Fruit fly (Drosophila melanogaster) whole organism, wandering third instar larva: Measurements from ENCODE around the gene ergic53.

Experiments used
- Abd-B ChIP-seq: fragments of >200 bp; optimal IDR thresholded peaks from 2 replicates; lab custom pipeline; 2017; ENCODE audit warnings: missing biosample characterization, missing genetic modification characterization
- CG32264 ChIP-seq: fragments of 200-800 bp; sonication (Bioruptor generic); optimal IDR thresholded peaks from 2 replicates; lab custom pipeline; 2016; ENCODE audit warnings: missing biosample characterization, missing genetic modification characterization
- CG9705 ChIP-seq: fragments of 200-800 bp; sonication (Bioruptor generic); optimal IDR thresholded peaks from 2 replicates; lab custom pipeline; 2018; ENCODE audit warnings: missing biosample characterization, mild to moderate bottlenecking, missing genetic modification characterization
- CrebA ChIP-seq: fragments of 200-800 bp; sonication (Bioruptor generic); optimal IDR thresholded peaks from 2 replicates; lab custom pipeline; 2016; ENCODE audit warnings: missing biosample characterization, mild to moderate bottlenecking, missing genetic modification characterization, borderline replicate concordance
- Dfd ChIP-seq: fragments of >200 bp; optimal IDR thresholded peaks from 2 replicates; lab custom pipeline; 2017; ENCODE audit warnings: missing biosample characterization, missing genetic modification characterization
- Dif ChIP-seq: fragments of 200-275, 200-300 bp; sonication (Bioruptor generic); optimal IDR thresholded peaks from 2 replicates; lab custom pipeline; 2018; ENCODE audit warnings: missing biosample characterization, missing genetic modification characterization; ENCODE audit not compliant: partially characterized antibody
- HLH106 ChIP-seq: fragments of 200-800 bp; optimal IDR thresholded peaks from 3 replicates; lab custom pipeline; 2019; ENCODE audit warnings: missing biosample characterization, mild to moderate bottlenecking, missing genetic modification characterization, moderate library complexity
- Hnf4 ChIP-seq: fragments of 200-800 bp; sonication (Bioruptor generic); optimal IDR thresholded peaks from 2 replicates; lab custom pipeline; 2016; ENCODE audit warnings: missing biosample characterization, mild to moderate bottlenecking, missing genetic modification characterization
- Hr78 ChIP-seq: fragments of >200 bp; optimal IDR thresholded peaks from 2 replicates; lab custom pipeline; 2017; ENCODE audit warnings: missing biosample characterization, missing genetic modification characterization
- Hr83 ChIP-seq: fragments of 200-300 bp; sonication (Bioruptor generic); optimal IDR thresholded peaks from 2 replicates; lab custom pipeline; 2016; ENCODE audit warnings: missing biosample characterization, mild to moderate bottlenecking, missing genetic modification characterization, moderate library complexity; ENCODE audit not compliant: poor library complexity, severe bottlenecking
- Jra ChIP-seq: sonication (Bioruptor generic); optimal IDR thresholded peaks from 2 replicates; lab custom pipeline; 2016; ENCODE audit warnings: missing biosample characterization, missing genetic modification characterization
- Myc ChIP-seq: fragments of >200 bp; optimal IDR thresholded peaks from 2 replicates; lab custom pipeline; 2017
- OdsH ChIP-seq: fragments of 200-800 bp; sonication (Bioruptor generic); optimal IDR thresholded peaks from 2 replicates; lab custom pipeline; 2016; ENCODE audit warnings: missing biosample characterization, mild to moderate bottlenecking, missing genetic modification characterization
- Rel ChIP-seq, 2 experiments: fragments of 200-800 bp; sonication (Bioruptor generic) in 1 of 2; optimal IDR thresholded peaks; 2 replicates in 1 of 2; 3 replicates in 1 of 2; lab custom pipeline; 2016 to 2019; ENCODE audit warnings: mild to moderate bottlenecking in 2 of 2, missing biosample characterization in 2 of 2, missing genetic modification characterization in 2 of 2, moderate library complexity in 1 of 2
- Sp1 ChIP-seq: fragments of 200-800 bp; sonication (Bioruptor generic); optimal IDR thresholded peaks from 3 replicates; lab custom pipeline; 2019; ENCODE audit warnings: missing biosample characterization, mild to moderate bottlenecking, missing genetic modification characterization, moderate library complexity
- Vsx2 ChIP-seq: fragments of 200-300, 225-300 bp; sonication (Bioruptor generic); optimal IDR thresholded peaks from 2 replicates; lab custom pipeline; 2018; ENCODE audit warnings: missing biosample characterization, missing genetic modification characterization; ENCODE audit not compliant: partially characterized antibody
- br ChIP-seq: fragments of 200-800 bp; sonication (Bioruptor generic); optimal IDR thresholded peaks from 2 replicates; lab custom pipeline; 2016; ENCODE audit warnings: missing biosample characterization, missing genetic modification characterization
- brk ChIP-seq: fragments of 200-800 bp; sonication (Bioruptor generic); optimal IDR thresholded peaks from 2 replicates; lab custom pipeline; 2016; ENCODE audit warnings: missing biosample characterization, mild to moderate bottlenecking, missing genetic modification characterization
- dl ChIP-seq, 2 experiments: fragments of 175-275, 200-275 bp in 1 of 2; fragments of 200-275 bp in 1 of 2; sonication (Bioruptor generic); optimal IDR thresholded peaks; lab custom pipeline; 2018; ENCODE audit warnings: mild to moderate bottlenecking in 2 of 2, missing biosample characterization in 2 of 2, missing genetic modification characterization in 2 of 2, moderate library complexity in 2 of 2; ENCODE audit not compliant: partially characterized antibody in 2 of 2, insufficient read depth in 1 of 2
- dmrt93B ChIP-seq: fragments of 200-800 bp; sonication (Bioruptor generic); optimal IDR thresholded peaks from 2 replicates; lab custom pipeline; 2018; ENCODE audit warnings: missing biosample characterization, mild to moderate bottlenecking, missing genetic modification characterization
- dsf ChIP-seq: sonication (Bioruptor generic); optimal IDR thresholded peaks from 2 replicates; lab custom pipeline; 2016; ENCODE audit warnings: missing biosample characterization, missing genetic modification characterization, borderline replicate concordance
- ey ChIP-seq: fragments of 200-800 bp; sonication (Bioruptor generic); optimal IDR thresholded peaks from 2 replicates; lab custom pipeline; 2016; ENCODE audit warnings: missing biosample characterization, missing genetic modification characterization
- foxo ChIP-seq, 2 experiments: fragments of 200-800 bp; sonication (Bioruptor generic); optimal IDR thresholded peaks; 2 replicates in 1 of 2; 3 replicates in 1 of 2; lab custom pipeline; 2016 to 2017; ENCODE audit warnings: missing biosample characterization in 2 of 2, missing genetic modification characterization in 2 of 2
- fru ChIP-seq: fragments of 200-800 bp; sonication (Bioruptor generic); optimal IDR thresholded peaks from 3 replicates; lab custom pipeline; 2016; ENCODE audit warnings: missing biosample characterization, mild to moderate bottlenecking, missing genetic modification characterization
- h ChIP-seq: fragments of 200-800 bp; sonication (Bioruptor generic); optimal IDR thresholded peaks from 3 replicates; lab custom pipeline; 2016; ENCODE audit warnings: missing biosample characterization, mild to moderate bottlenecking, missing genetic modification characterization
- jim ChIP-seq: fragments of 175-275, 200-325 bp; sonication (Bioruptor generic); optimal IDR thresholded peaks from 2 replicates; lab custom pipeline; 2016; ENCODE audit warnings: missing biosample characterization, mild to moderate bottlenecking, missing genetic modification characterization
- pan ChIP-seq: fragments of >200 bp; optimal IDR thresholded peaks from 2 replicates; lab custom pipeline; 2017
- psq ChIP-seq: fragments of 200-800 bp; sonication (Bioruptor generic); optimal IDR thresholded peaks from 3 replicates; lab custom pipeline; 2017; ENCODE audit warnings: missing biosample characterization, mild to moderate bottlenecking, missing genetic modification characterization, moderate library complexity
- rgr ChIP-seq: fragments of 200-800 bp; sonication (Bioruptor generic); optimal IDR thresholded peaks from 3 replicates; lab custom pipeline; 2016; ENCODE audit warnings: missing biosample characterization, mild to moderate bottlenecking, missing genetic modification characterization
- sage ChIP-seq: fragments of 200-800 bp; sonication (Bioruptor generic); optimal IDR thresholded peaks from 2 replicates; lab custom pipeline; 2016; ENCODE audit warnings: missing biosample characterization, mild to moderate bottlenecking, missing genetic modification characterization
- sv ChIP-seq: fragments of 200-800 bp; sonication (Bioruptor generic); optimal IDR thresholded peaks from 3 replicates; lab custom pipeline; 2016; ENCODE audit warnings: missing biosample characterization, missing genetic modification characterization
- tai ChIP-seq: sonication (Bioruptor generic); optimal IDR thresholded peaks from 2 replicates; lab custom pipeline; 2016; ENCODE audit warnings: missing biosample characterization, missing genetic modification characterization
- woc ChIP-seq: sonication (Bioruptor generic); optimal IDR thresholded peaks from 2 replicates; lab custom pipeline; 2016; ENCODE audit warnings: missing biosample characterization, mild to moderate bottlenecking, missing genetic modification characterization

ergic53 gene

DNA sequence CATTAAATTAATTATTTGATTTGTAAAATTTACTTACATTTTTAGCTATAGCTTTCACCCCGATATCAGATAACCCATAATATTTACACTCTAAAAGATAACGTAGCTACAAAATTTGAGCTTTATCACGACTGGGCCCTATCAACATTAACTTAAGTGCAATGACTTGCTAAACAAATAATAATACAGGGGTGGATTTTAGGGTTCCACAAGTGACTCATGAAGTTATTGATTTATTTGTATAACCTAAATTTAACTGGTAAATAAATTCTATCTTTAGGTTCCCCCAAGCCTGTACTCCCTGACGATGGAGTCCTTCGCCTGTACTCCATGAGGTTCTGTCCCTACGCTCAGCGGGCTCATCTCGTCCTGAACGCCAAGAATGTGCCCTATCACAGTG is 15.5 kb upstream of the ergic53 start:
- TF ChIP-seq br: peak; percentile 29
- TF ChIP-seq ey (GFP tag; lab: Kevin White, UChicago): peak; percentile 17
- TF ChIP-seq Hr83 (GFP tag; lab: Kevin White, UChicago): peak; percentile 13
- TF ChIP-seq fru (GFP tag; lab: Kevin White, UChicago): peak; percentile 75
- TF ChIP-seq psq: no peak
- no peak for TF ChIP-seq Rel (GFP tag; optimal IDR thresholded peaks at IDR 0.05; lab: Kevin White, UChicago)
- no peak for TF ChIP-seq Rel (tag; optimal IDR thresholded peaks at IDR 0.05; lab: Kevin White, UChicago)
- no peak for TF ChIP-seq dsf (GFP tag; lab: Kevin White, UChicago)
- peak; percentile 4 for TF ChIP-seq Jra (GFP tag; lab: Kevin White, UChicago)
- no peak for TF ChIP-seq Dfd
- peak; percentile 4 for TF ChIP-seq Sp1 (GFP tag; lab: Kevin White, UChicago)
- peak in 1 of 2 experiments; percentile 10 for TF ChIP-seq foxo (GFP tag; optimal IDR thresholded peaks at IDR 0.05; lab: Kevin White, UChicago)
- TF ChIP-seq HLH106 (tag; lab: Kevin White, UChicago): peak; percentile 22
- TF ChIP-seq CrebA (GFP tag; lab: Kevin White, UChicago): no peak
- TF ChIP-seq dmrt93B (GFP tag; lab: Kevin White, UChicago): no peak
- no peak for TF ChIP-seq Abd-B (GFP tag; lab: Kevin White, UChicago)
- TF ChIP-seq rgr: peak; percentile 39
- no peak for TF ChIP-seq pan
- peak; percentile 47 for TF ChIP-seq h (GFP tag; lab: Kevin White, UChicago)

DNA sequence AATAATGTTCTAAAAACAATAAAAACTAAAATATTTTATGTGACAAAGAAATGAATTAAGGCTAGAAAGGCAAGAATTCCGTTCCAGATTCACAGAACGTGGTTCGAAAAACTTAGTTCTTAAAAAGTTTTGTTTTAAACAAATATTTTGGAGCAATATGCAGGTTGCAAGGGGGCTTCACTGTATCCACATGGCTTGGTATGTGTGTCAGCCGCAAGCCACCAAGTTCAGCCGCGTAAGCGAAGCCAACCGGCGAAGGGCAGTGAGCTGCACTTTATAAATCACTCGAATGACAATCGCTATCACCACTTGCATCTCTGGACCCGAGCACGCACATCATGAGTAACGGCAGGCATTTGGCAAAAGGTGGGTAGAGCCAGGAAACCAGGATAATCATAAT is 14.5 kb upstream of the ergic53 start, which contains the start of gene se:
Gene se, plus strand, starts transcription at position 301 of the 400 bp plus-strand sequence.
- TF ChIP-seq tai (GFP tag; lab: Kevin White, UChicago) (no peak), ey (GFP tag; lab: Kevin White, UChicago) (no peak), CG9705 (GFP tag; lab: Kevin White, UChicago) (no peak), Hr83 (GFP tag; lab: Kevin White, UChicago) (no peak), dl (GFP tag; optimal IDR thresholded peaks at IDR 0.05; lab: Kevin White, UChicago; ENCODE audit: insufficient read depth in 1 of 2, partially characterized antibody in 2 of 2) (no peak), Vsx2 (GFP tag; lab: Kevin White, UChicago) (no peak), Hr78 (GFP tag; lab: Kevin White, UChicago) (no peak), brk (no peak), Dfd (no peak), HLH106 (tag; lab: Kevin White, UChicago) (no peak), Dif (GFP tag; lab: Kevin White, UChicago) (no peak), foxo (GFP tag; optimal IDR thresholded peaks at IDR 0.05; lab: Kevin White, UChicago) (no peak), OdsH (no peak), fru (GFP tag; lab: Kevin White, UChicago) (no peak)
- TF ChIP-seq, all 38 proteins: peak for 0

DNA sequence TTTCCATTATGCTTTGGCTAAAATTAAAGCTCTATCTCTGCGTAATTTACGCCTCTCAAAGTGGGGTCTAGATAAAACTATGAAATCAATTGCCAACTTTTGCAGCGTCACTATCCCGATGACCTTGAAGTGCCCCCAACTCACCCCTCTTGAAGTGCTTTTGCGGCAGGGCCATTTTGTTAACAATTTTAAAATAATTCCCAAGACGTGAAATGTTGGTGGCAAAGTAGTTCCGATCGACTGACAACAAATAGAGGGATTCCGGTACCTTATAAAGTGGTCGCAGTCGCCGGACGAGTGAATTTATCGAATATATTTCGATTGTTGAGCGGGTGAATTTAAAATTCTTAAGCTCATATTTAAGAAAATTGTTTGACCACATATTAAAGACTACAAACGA is 11.5 kb upstream of the ergic53 start, which contains the start of gene GstO2:
Gene GstO2, minus strand, starts transcription at position 245 of the 400 bp plus-strand sequence.
- TF ChIP-seq psq (no peak), Rel (GFP tag; optimal IDR thresholded peaks at IDR 0.05; lab: Kevin White, UChicago) (no peak), Rel (tag; optimal IDR thresholded peaks at IDR 0.05; lab: Kevin White, UChicago) (peak; percentile 83), jim (GFP tag; lab: Kevin White, UChicago) (no peak)

- TF ChIP-seq Hr83 (GFP tag; lab: Kevin White, UChicago) (peak; percentile 83), HLH106 (tag; lab: Kevin White, UChicago) (peak; percentile 52), ey (GFP tag; lab: Kevin White, UChicago) (no peak), Vsx2 (GFP tag; lab: Kevin White, UChicago) (no peak), CG32264 (no peak), tai (GFP tag; lab: Kevin White, UChicago) (no peak), sv (GFP tag; lab: Kevin White, UChicago) (peak; percentile 18), Hnf4 (GFP tag; lab: Kevin White, UChicago) (peak; percentile 33), Sp1 (GFP tag; lab: Kevin White, UChicago) (peak; percentile 21), rgr (peak; percentile 31), fru (GFP tag; lab: Kevin White, UChicago) (peak; percentile 33), Myc (lab: Kevin White, UChicago) (no peak), Rel (GFP tag; optimal IDR thresholded peaks at IDR 0.05; lab: Kevin White, UChicago) (no peak), Rel (tag; optimal IDR thresholded peaks at IDR 0.05; lab: Kevin White, UChicago) (peak; percentile 12), Dif (GFP tag; lab: Kevin White, UChicago) (peak; percentile 19), dsf (GFP tag; lab: Kevin White, UChicago) (no peak), psq (peak; percentile 35), Jra (GFP tag; lab: Kevin White, UChicago) (no peak), foxo (GFP tag; optimal IDR thresholded peaks at IDR 0.05; lab: Kevin White, UChicago) (peak in 1 of 2 experiments; percentile 42), dl (GFP tag; optimal IDR thresholded peaks at IDR 0.05; lab: Kevin White, UChicago; ENCODE audit: insufficient read depth in 1 of 2, partially characterized antibody in 2 of 2) (no peak), h (GFP tag; lab: Kevin White, UChicago) (peak; percentile 45), CrebA (GFP tag; lab: Kevin White, UChicago) (no peak), br (no peak), Abd-B (GFP tag; lab: Kevin White, UChicago) (no peak), woc (GFP tag; lab: Kevin White, UChicago) (no peak), dmrt93B (GFP tag; lab: Kevin White, UChicago) (no peak), sage (peak; percentile 17)
Observed at dm6 chr3L:8524816-8525625, 9.8 kb upstream of the ergic53 start, which contains the start of the genes GstO1 and foi. Gene GstO1, minus strand, starts transcription at chr3L:8524866. Gene foi, plus strand, starts transcription at chr3L:8525244.
